Worm (Caenorhabditis elegans): Measurements from ENCODE around the gene gakh-1.

gakh-1 gene

ce11 chrX:5828085-5828484 is 45.8 kb downstream of the gakh-1 start:
- no peak for TF ChIP-seq unc-30 (tag; optimal IDR thresholded peaks at IDR 0.05)
- peak; percentile 95 for TF ChIP-seq blmp-1 (tag; optimal IDR thresholded peaks at IDR 0.05)
- TF ChIP-seq xbp-1 (tag; optimal IDR thresholded peaks at IDR 0.05): no peak
- peak; percentile 22 for TF ChIP-seq nhr-71 (tag; optimal IDR thresholded peaks at IDR 0.05)
- peak in 1 of 6 experiments; percentile 57 for TF ChIP-seq elt-3 (tag; optimal IDR thresholded peaks at IDR 0.05)
- TF ChIP-seq nhr-20 (tag; optimal IDR thresholded peaks at IDR 0.05): peak; percentile 12
- TF ChIP-seq nhr-85 (tag): peak; percentile 78
- TF ChIP-seq lin-14 (GFP tag; optimal IDR thresholded peaks at IDR 0.05): peak; percentile 68
- no peak for TF ChIP-seq unc-98 (GFP tag; IDR thresholded peaks at IDR 0.05)
- peak in 1 of 2 experiments; percentile 10 for TF ChIP-seq lsy-2 (tag; optimal IDR thresholded peaks at IDR 0.05)

DNA sequence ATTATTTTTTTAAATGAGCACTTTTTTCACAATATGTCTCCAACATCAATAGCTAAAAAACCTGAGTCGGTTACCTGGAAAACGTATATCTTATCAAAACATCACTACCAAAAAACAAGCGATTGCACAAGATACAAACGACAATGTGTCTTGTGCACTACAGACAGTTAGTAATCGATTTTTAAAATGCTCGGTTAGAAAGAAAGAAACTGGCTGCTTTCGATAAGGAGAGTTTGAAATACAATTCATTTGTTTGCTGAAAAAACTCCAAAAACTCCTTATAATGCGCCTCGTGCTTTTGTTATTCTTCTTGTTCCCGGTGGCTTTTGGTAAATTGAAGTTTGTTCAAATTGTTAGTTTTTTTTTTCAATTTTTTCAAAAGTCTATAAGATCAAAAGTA is 46.9 kb downstream of the gakh-1 start, which contains the start of gene acp-5:
Gene acp-5, plus strand, starts transcription at position 261 of the 400 bp plus-strand sequence.
- TF ChIP-seq elt-2 (tag; optimal IDR thresholded peaks at IDR 0.05): peak; percentile 48
- TF ChIP-seq sup-37 (GFP tag; optimal IDR thresholded peaks at IDR 0.05): no peak
- TF ChIP-seq pqm-1 (tag; optimal IDR thresholded peaks at IDR 0.05): no peak
- no peak for TF ChIP-seq unc-30 (tag; optimal IDR thresholded peaks at IDR 0.05)
- TF ChIP-seq efl-1 (optimal IDR thresholded peaks at IDR 0.05): no peak
- TF ChIP-seq efl-1 (GFP tag; optimal IDR thresholded peaks at IDR 0.05 in 1 of 2): peak in 1 of 2 experiments; percentile 90

ce11 chrX:5831827-5832226 is 49.5 kb downstream of the gakh-1 start:
- TF ChIP-seq ceh-8 (GFP tag; optimal IDR thresholded peaks at IDR 0.05): no peak
- TF ChIP-seq pqm-1 (tag; optimal IDR thresholded peaks at IDR 0.05): peak; percentile 36
- no peak for TF ChIP-seq hpl-2 (GFP tag; optimal IDR thresholded peaks at IDR 0.05)
- TF ChIP-seq elt-2 (tag; optimal IDR thresholded peaks at IDR 0.05): peak; percentile 41
- no peak for TF ChIP-seq egl-27 (tag; optimal IDR thresholded peaks at IDR 0.05)
- TF ChIP-seq skn-1 (tag; optimal IDR thresholded peaks at IDR 0.05): no peak
- no peak for TF ChIP-seq ceh-90 (tag; optimal IDR thresholded peaks at IDR 0.05)
- TF ChIP-seq swsn-7 (tag; optimal IDR thresholded peaks at IDR 0.05): no peak

DNA sequence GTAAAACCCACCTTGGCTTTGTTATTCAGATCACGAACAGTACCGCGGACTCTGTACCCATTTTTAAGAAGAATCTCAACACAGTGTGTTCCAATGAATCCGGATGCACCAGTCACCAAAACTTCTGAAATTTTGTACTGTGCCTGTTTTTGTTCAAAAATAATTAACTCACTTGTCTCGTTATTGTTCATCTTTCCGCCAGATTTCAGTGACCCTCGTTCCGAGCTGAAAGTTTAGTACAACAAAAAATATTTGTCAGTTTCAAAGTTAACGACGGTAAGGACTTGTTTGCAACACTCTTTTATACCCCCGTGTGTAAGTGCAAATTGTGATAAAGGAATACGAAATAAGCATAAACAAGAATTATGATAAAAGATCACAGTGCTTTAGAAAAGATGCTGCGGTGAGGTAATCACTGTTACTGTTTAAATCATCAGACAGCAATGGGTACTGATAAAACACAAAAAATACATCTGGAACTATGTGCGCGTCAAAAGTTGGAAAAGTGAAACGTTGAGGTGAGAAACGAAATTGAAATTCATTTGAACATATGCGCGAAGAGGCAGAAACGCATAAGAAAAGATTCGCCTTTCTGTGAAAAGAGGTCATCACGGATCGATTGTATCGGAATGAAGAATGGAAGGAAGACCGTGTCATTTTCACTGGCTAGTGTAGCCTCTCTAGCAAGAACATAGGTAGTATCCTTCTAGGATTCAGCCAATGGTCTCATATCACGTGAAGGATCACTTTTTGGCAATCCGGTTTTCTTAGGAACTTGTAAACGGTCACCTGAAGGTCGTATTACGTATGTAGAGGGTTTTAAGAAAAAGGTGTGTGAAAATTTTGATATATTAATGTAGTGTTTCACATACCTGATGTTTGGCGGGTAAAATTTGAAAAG is 52.5 kb downstream of the gakh-1 start, which contains the start of gene F13D11.4:
Gene F13D11.4, minus strand, starts transcription at position 225 of the 901 bp plus-strand sequence.
- TF ChIP-seq lin-14 (GFP tag; optimal IDR thresholded peaks at IDR 0.05) (peak; percentile 38), elt-3 (tag; optimal IDR thresholded peaks at IDR 0.05) (peak in 2 of 6 experiments; percentile 21 to 43), snu-23 (GFP tag; optimal IDR thresholded peaks at IDR 0.05) (peak; percentile 14), nhr-12 (tag; optimal IDR thresholded peaks at IDR 0.05) (no peak), nhr-84 (tag; optimal IDR thresholded peaks at IDR 0.05) (no peak), efl-1 (optimal IDR thresholded peaks at IDR 0.05) (no peak), efl-1 (GFP tag; optimal IDR thresholded peaks at IDR 0.05 in 1 of 2) (peak in 1 of 2 experiments; percentile 61), nhr-71 (tag; optimal IDR thresholded peaks at IDR 0.05) (peak; percentile 23), nhr-20 (tag; optimal IDR thresholded peaks at IDR 0.05) (peak; percentile 9), elt-2 (tag; optimal IDR thresholded peaks at IDR 0.05) (peak; percentile 86), isw-1 (GFP tag; IDR thresholded peaks at IDR 0.05) (no peak), grh-1 (GFP tag; IDR thresholded peaks at IDR 0.05) (peak; percentile 43; the same call in 1 of the 2 replicates), nhr-85 (tag) (peak; percentile 89), dpl-1 (GFP tag; optimal IDR thresholded peaks at IDR 0.05) (no peak), lsy-2 (tag; optimal IDR thresholded peaks at IDR 0.05) (peak in 1 of 2 experiments; percentile 50), blmp-1 (tag; optimal IDR thresholded peaks at IDR 0.05) (peak; percentile 98)

Data from whole organism, L1 larva.